Worm (Caenorhabditis elegans): Measurements from ENCODE around the gene K09C4.9.
A peak's percentile ranks its signal among the peaks of the same experiment; 100 is the strongest.

The K09C4.9 gene

DNA sequence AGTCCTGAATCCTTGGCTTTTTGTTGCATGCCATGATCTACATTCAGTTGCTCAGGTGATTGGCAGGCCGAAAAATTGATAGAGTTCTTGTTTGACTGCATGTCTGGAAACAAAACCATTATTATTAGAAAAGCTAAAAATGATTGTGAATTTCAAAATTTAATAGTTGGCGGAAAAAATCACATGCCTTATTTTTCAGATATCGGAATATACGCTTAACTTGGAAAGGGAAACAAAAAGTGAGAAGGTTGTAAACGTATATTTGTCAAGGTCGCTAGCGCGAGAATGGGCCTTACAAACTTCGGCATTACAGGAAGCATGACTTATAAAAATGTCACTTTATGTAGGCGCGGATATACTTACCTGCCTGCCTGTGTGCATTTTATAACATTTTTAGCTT is at the start of gene K09C4.9:
Gene K09C4.9, minus strand, starts transcription at position 101 of the 400 bp plus-strand sequence.
- no peak for TF ChIP-seq nhr-237 (tag; optimal IDR thresholded peaks at IDR 0.05)
- TF ChIP-seq ceh-16 (tag; optimal IDR thresholded peaks at IDR 0.05) = no peak
- no peak for TF ChIP-seq elt-1 (tag; optimal IDR thresholded peaks at IDR 0.05)
- TF ChIP-seq elt-3 (tag; optimal IDR thresholded peaks at IDR 0.05) = no peak
- no peak for TF ChIP-seq skn-1 (tag; optimal IDR thresholded peaks at IDR 0.05)
- no peak for TF ChIP-seq elt-2 (tag; optimal IDR thresholded peaks at IDR 0.05)

DNA sequence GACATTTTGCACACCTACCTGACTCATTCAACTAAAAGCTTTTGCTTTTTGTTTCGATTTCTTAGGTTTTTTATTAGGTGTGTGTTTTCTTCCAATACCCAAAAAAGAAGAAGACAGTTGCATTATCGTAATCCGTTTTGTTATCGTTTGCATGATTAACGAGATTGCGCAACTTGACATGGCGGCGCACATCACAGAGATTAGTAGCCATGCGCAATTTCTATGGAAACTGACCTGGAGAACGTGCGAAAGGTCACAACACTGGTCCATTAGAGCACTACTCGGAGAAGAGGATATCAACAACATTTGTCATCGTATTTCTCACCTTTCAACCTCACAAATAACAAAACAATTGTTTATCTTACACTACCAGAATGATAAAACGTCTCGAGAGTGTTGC is 45.3 kb upstream of the K09C4.9 start:
- TF ChIP-seq snpc-4 (tag; optimal IDR thresholded peaks at IDR 0.05) = no peak
- no peak for TF ChIP-seq pha-4 (tag; optimal IDR thresholded peaks at IDR 0.05)
- no peak for TF ChIP-seq nhr-23 (tag; optimal IDR thresholded peaks at IDR 0.05)
- no peak for TF ChIP-seq ZK546.5 (tag; optimal IDR thresholded peaks at IDR 0.05)
- TF ChIP-seq elt-1 (tag; optimal IDR thresholded peaks at IDR 0.05) = no peak
- TF ChIP-seq R02D3.7 (tag; optimal IDR thresholded peaks at IDR 0.05) = no peak
- no peak for TF ChIP-seq ceh-9 (tag; optimal IDR thresholded peaks at IDR 0.05)
- no peak for TF ChIP-seq lin-39 (tag; optimal IDR thresholded peaks at IDR 0.05)
- no peak for TF ChIP-seq lin-15B (tag; optimal IDR thresholded peaks at IDR 0.05)
- TF ChIP-seq nhr-25 (tag; optimal IDR thresholded peaks at IDR 0.05) = no peak
- TF ChIP-seq nhr-237 (tag; optimal IDR thresholded peaks at IDR 0.05) = no peak
- no peak for TF ChIP-seq elt-3 (tag; optimal IDR thresholded peaks at IDR 0.05)
- TF ChIP-seq nhr-11 (tag; optimal IDR thresholded peaks at IDR 0.05) = no peak
- no peak for TF ChIP-seq ztf-11 (tag; optimal IDR thresholded peaks at IDR 0.05)
- TF ChIP-seq aly-2 (tag; optimal IDR thresholded peaks at IDR 0.05) = no peak

DNA sequence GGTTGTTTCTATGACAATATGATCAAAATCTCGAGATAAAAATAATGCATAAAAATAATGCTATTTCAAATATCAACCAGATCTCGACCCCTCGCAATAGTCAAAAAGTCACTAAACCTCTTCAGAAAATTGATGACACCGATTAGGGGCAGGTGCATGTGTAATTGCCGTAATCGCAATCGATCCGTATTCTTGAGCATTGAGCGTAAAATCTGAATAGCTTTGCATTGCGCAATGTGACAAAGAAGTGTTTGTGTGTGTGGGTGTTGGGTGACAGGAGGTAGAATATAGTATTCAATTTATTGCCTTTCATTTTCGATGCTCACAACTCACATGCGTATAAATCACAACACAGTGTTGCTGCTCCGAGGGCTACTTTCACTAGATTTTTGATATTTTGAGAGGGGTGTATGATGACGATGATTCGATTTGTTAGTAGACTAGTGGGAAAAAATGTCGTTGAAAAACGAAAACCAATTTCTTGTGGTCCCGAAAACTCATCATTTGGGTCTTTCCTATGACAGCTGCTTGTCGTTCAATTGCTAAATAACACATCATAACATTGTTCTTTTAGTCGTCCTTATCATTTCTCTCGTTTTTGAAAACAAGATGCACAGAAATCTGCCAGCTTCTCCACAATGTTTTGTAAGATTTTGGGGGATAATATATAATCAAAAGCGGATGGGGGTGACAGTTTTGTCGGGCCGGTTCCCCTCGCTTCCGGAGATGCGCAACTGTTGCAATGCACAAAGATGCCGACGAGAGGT is 44.5 kb upstream of the K09C4.9 start:
- TF ChIP-seq nhr-77 (tag; optimal IDR thresholded peaks at IDR 0.05) (no peak), zag-1 (tag; optimal IDR thresholded peaks at IDR 0.05) (no peak), fos-1 (tag; optimal IDR thresholded peaks at IDR 0.05) (no peak), egl-5 (tag; optimal IDR thresholded peaks at IDR 0.05) (peak; percentile 53)

DNA sequence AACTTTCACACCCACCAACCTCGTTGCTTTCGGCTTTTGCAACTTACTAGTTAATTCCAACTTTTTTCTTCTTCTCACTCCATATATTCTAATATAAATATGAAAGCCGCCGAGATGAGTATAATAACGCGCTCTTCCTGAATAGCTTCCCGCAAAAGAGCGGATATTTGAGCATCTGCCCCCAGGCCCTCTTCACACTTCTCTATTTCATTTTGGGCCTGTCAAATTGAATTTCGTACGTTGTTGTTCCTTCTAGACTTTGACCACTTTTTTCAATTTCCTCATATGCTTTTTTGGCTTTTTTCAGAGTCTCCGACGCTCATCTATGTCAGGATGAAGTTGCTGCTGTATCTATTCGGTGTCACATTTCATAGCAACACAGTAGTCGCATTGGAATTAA is 43.4 kb upstream of the K09C4.9 start, which contains the start of gene ddr-2:
Gene ddr-2, plus strand, starts transcription at position 301 of the 400 bp plus-strand sequence.
- TF ChIP-seq pqm-1 (tag; optimal IDR thresholded peaks at IDR 0.05) = no peak
- TF ChIP-seq unc-39 (tag; optimal IDR thresholded peaks at IDR 0.05) = no peak
- no peak for TF ChIP-seq nhr-76 (tag; optimal IDR thresholded peaks at IDR 0.05)
- TF ChIP-seq zag-1 (tag; optimal IDR thresholded peaks at IDR 0.05) = no peak
- TF ChIP-seq pha-4 (tag; optimal IDR thresholded peaks at IDR 0.05) = no peak
- TF ChIP-seq nhr-28 (tag; optimal IDR thresholded peaks at IDR 0.05) = no peak
- no peak for TF ChIP-seq ceh-16 (tag; optimal IDR thresholded peaks at IDR 0.05)
- TF ChIP-seq nhr-12 (tag; optimal IDR thresholded peaks at IDR 0.05) = no peak
- no peak for TF ChIP-seq elt-1 (tag; optimal IDR thresholded peaks at IDR 0.05)
- no peak for TF ChIP-seq nhr-77 (tag; optimal IDR thresholded peaks at IDR 0.05)
- no peak for TF ChIP-seq elt-2 (tag; optimal IDR thresholded peaks at IDR 0.05)
- TF ChIP-seq eor-1 (tag; optimal IDR thresholded peaks at IDR 0.05) = no peak
- no peak for TF ChIP-seq tbx-2 (tag; optimal IDR thresholded peaks at IDR 0.05)
- no peak for TF ChIP-seq egl-27 (tag; optimal IDR thresholded peaks at IDR 0.05)
- no peak for TF ChIP-seq nhr-67 (tag; optimal IDR thresholded peaks at IDR 0.05)
- TF ChIP-seq nhr-43 (tag; optimal IDR thresholded peaks at IDR 0.05; ENCODE audit: poor library complexity, severe bottlenecking) = no peak
- no peak for TF ChIP-seq nfya-1 (tag; optimal IDR thresholded peaks at IDR 0.05; ENCODE audit: insufficient read depth)
- no peak for TF ChIP-seq nhr-23 (tag; optimal IDR thresholded peaks at IDR 0.05)
- TF ChIP-seq fkh-2 (tag; optimal IDR thresholded peaks at IDR 0.05) = no peak

DNA sequence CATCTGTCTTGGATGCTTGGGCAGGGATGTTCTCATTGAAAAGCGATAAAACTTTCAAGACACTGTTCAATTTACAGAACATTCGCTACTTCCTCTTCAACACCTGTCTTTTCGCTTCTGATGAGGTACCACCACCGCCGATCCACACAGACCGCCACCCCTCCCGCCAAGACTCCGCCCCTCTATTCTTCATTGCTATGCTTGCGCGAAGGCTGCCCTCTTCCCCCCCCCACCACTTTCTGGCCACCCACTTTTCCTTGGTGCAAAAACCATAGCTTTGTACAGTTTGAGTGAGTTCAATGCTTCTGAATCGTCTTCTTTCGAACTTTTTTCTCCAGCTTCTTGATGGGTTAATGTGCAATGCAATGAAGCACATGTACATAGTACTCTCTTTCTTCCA is 42.4 kb upstream of the K09C4.9 start:
- TF ChIP-seq ceh-16 (tag; optimal IDR thresholded peaks at IDR 0.05) = no peak
- no peak for TF ChIP-seq fkh-10 (GFP tag; optimal IDR thresholded peaks at IDR 0.05)
- no peak for TF ChIP-seq mdl-1 (tag; optimal IDR thresholded peaks at IDR 0.05)
- no peak for TF ChIP-seq lin-39 (tag; optimal IDR thresholded peaks at IDR 0.05)
- no peak for TF ChIP-seq hmg-11 (tag; optimal IDR thresholded peaks at IDR 0.05)
- TF ChIP-seq eor-1 (tag; optimal IDR thresholded peaks at IDR 0.05) = no peak
- no peak for TF ChIP-seq nhr-77 (tag; optimal IDR thresholded peaks at IDR 0.05)
